Fruit fly (Drosophila melanogaster) whole organism: ENCODE results near the gene Wdr24.

Experiments used
- pan ChIP-seq: fragments of >200 bp; optimal IDR thresholded peaks from 2 replicates; lab custom pipeline; 2017
- psq ChIP-seq: fragments of >200 bp; optimal IDR thresholded peaks from 2 replicates; lab custom pipeline; 2017
- usp ChIP-seq: fragments of >200 bp; optimal IDR thresholded peaks from 2 replicates; lab custom pipeline; 2017; ENCODE audit warnings: missing biosample characterization, missing genetic modification characterization, mixed read lengths

- TF ChIP-seq pan (lab: Kevin White, UChicago): no peak
- TF ChIP-seq usp (GFP tag; lab: Kevin White, UChicago): no peak
- TF ChIP-seq psq: no peak
Observed at dm6 chr3R:29757681-29758080, 12.8 kb upstream of the Wdr24 start.
